Fruit fly (Drosophila melanogaster): ENCODE measurements around the gene Wdr81.

Wdr81 gene

DNA sequence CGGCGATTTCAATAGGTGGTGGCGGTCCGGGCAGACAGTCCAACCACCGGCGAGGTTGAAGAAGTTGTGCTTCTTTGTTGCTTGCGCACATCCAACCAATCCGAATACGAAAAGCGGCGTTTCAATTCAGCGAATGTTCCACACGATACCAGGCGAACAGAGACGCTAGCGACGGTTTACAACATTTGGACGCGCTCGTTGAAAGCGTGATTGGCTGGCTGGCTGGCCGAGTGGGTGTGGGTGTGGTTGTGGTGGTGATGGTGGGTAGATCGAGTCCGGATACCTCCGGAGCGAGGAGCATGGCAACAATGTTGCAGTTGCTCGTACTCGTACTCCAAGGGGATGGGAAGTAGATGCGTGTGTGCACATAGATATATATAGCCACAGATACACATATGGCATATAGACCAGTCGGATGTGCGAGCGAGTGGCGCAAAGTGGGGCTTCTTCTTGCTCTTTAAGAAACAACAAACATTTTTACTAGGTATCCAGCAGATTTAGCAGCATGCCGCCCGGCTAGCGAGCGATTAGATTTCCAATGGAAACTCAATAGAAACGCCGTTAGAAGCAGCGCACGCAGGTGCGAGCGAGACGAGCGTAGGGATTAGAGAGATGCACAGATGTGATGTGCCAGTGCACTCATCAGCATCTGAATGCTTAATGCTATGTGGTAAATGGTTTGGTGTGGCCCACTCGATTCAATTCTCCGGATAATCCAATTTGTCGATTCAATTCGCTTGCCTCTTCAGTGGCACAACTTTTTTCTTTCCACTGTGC, 10.5 kb downstream of the Wdr81 start (continued):
- peak; percentile 18 for TF ChIP-seq CG18599 (GFP tag; optimal IDR thresholded peaks at IDR 0.05)
- no peak for TF ChIP-seq slp2 (GFP tag; optimal IDR thresholded peaks at IDR 0.05)
- TF ChIP-seq pho (GFP tag; optimal IDR thresholded peaks at IDR 0.05) = peak; percentile 39
- no peak for TF ChIP-seq CG12299 (tag; optimal IDR thresholded peaks at IDR 0.05)
- TF ChIP-seq CG31388 (GFP tag; optimal IDR thresholded peaks at IDR 0.05) = no peak
- no peak for TF ChIP-seq MESR4 (GFP tag; optimal IDR thresholded peaks at IDR 0.05)
- peak; percentile 100 for TF ChIP-seq Elba2 (GFP tag; optimal IDR thresholded peaks at IDR 0.05)
- no peak for TF ChIP-seq Usf (GFP tag; optimal IDR thresholded peaks at IDR 0.05)
- TF ChIP-seq cg (GFP tag; optimal IDR thresholded peaks at IDR 0.05) = peak; percentile 91
- no peak for TF ChIP-seq CG8478 (optimal IDR thresholded peaks at IDR 0.05)
- no peak for TF ChIP-seq bigmax (GFP tag; optimal IDR thresholded peaks at IDR 0.05)
- TF ChIP-seq jumu (GFP tag; optimal IDR thresholded peaks at IDR 0.05) = no peak
- TF ChIP-seq Asciz (GFP tag; optimal IDR thresholded peaks at IDR 0.05) = peak; percentile 12
- no peak for TF ChIP-seq fd102C (GFP tag; optimal IDR thresholded peaks at IDR 0.05)
- TF ChIP-seq oc (tag; optimal IDR thresholded peaks at IDR 0.05) = peak; percentile 99
- no peak for TF ChIP-seq CG10267 (tag; optimal IDR thresholded peaks at IDR 0.05)
- TF ChIP-seq ase (GFP tag; IDR thresholded peaks at IDR 0.05) = no peak
- no peak for TF ChIP-seq hth (optimal IDR thresholded peaks at IDR 0.05)
- no peak for TF ChIP-seq tio (GFP tag; optimal IDR thresholded peaks at IDR 0.05)
- TF ChIP-seq CG34224 (GFP tag; IDR thresholded peaks at IDR 0.05; ENCODE audit: partially characterized antibody) = no peak
- peak; percentile 20 for TF ChIP-seq kay (GFP tag; optimal IDR thresholded peaks at IDR 0.05)
- TF ChIP-seq CG9437 (GFP tag; optimal IDR thresholded peaks at IDR 0.05) = no peak
- TF ChIP-seq dmrt99B (tag; optimal IDR thresholded peaks at IDR 0.05) = peak; percentile 55
- peak in 1 of 2 experiments; percentile 42 for TF ChIP-seq bsh (GFP tag; optimal IDR thresholded peaks at IDR 0.05)
- no peak for TF ChIP-seq CG32772 (GFP tag; IDR thresholded peaks at IDR 0.05)
- TF ChIP-seq CG8388 (GFP tag; optimal IDR thresholded peaks at IDR 0.05) = peak; percentile 16
- TF ChIP-seq CG1647 (GFP tag; optimal IDR thresholded peaks at IDR 0.05) = no peak
- TF ChIP-seq sc (optimal IDR thresholded peaks at IDR 0.05) = no peak
- peak; percentile 33 for TF ChIP-seq sc (GFP tag; optimal IDR thresholded peaks at IDR 0.05)
- TF ChIP-seq CG1832 (GFP tag; optimal IDR thresholded peaks at IDR 0.05) = peak; percentile 90
- peak; percentile 98 for TF ChIP-seq CG3838 (GFP tag; optimal IDR thresholded peaks at IDR 0.05)
- no peak for TF ChIP-seq grau (tag; optimal IDR thresholded peaks at IDR 0.05)
- peak; percentile 99 for TF ChIP-seq pros (GFP tag; optimal IDR thresholded peaks at IDR 0.05)
- TF ChIP-seq gem (tag; optimal IDR thresholded peaks at IDR 0.05) = no peak
- no peak for TF ChIP-seq CG11247 (GFP tag; IDR thresholded peaks at IDR 0.05)
- TF ChIP-seq CG13894 (tag; optimal IDR thresholded peaks at IDR 0.05) = peak; percentile 89
- TF ChIP-seq CG13123 (GFP tag; optimal IDR thresholded peaks at IDR 0.05) = no peak
- peak; percentile 46 for TF ChIP-seq CG6254 (GFP tag; optimal IDR thresholded peaks at IDR 0.05)
- peak; percentile 11 for TF ChIP-seq BtbVII (GFP tag; optimal IDR thresholded peaks at IDR 0.05)
- peak; percentile 56 for TF ChIP-seq Side (GFP tag; optimal IDR thresholded peaks at IDR 0.05)
- peak; percentile 6 for TF ChIP-seq caup (GFP tag; optimal IDR thresholded peaks at IDR 0.05; ENCODE audit: severe bottlenecking)
- peak; percentile 60 for TF ChIP-seq CG7987 (GFP tag; optimal IDR thresholded peaks at IDR 0.05)
- no peak for TF ChIP-seq CG18619 (GFP tag; optimal IDR thresholded peaks at IDR 0.05)
- TF ChIP-seq CG12769 (tag; optimal IDR thresholded peaks at IDR 0.05) = peak; percentile 97
- TF ChIP-seq Nf-YC (tag; optimal IDR thresholded peaks at IDR 0.05) = peak; percentile 100
- TF ChIP-seq tx (GFP tag; optimal IDR thresholded peaks at IDR 0.05) = no peak
- TF ChIP-seq zen2 (GFP tag; IDR thresholded peaks at IDR 0.05; ENCODE audit: partially characterized antibody) = no peak
- TF ChIP-seq CG14860 (GFP tag; IDR thresholded peaks at IDR 0.05; ENCODE audit: partially characterized antibody) = no peak
- no peak for TF ChIP-seq fd3F (GFP tag; optimal IDR thresholded peaks at IDR 0.05)
